Worm (Caenorhabditis elegans): ENCODE results near the gene irld-22.

irld-22 gene

DNA sequence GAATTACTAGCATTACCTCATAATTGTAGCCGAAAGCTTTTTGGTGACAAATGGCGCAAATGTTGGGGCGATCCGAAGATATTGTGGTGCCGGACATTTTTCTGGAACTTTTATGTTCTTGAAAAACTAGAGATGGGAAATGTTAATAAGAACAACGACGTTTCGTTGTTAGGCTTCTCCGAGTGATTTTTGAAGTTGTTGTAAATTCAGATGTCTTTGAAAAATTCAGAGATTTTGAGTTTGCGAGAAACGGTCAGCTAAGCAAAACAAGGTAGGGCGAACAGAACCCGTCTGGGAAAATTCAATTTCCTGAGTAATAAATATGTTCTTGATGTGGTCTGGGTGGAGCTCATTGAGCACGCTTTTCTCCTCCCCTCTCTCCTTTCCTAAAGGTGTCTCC is 13.9 kb downstream of the irld-22 start, which contains the start of gene nhr-124:
nhr-124 (minus strand) TSS at position 101 of the 400 bp plus-strand sequence.
- TF ChIP-seq nhr-77 (tag; optimal IDR thresholded peaks at IDR 0.05), result no peak
- TF ChIP-seq sox-4 (tag; optimal IDR thresholded peaks at IDR 0.05), result no peak
- TF ChIP-seq hlh-17 (GFP tag; optimal IDR thresholded peaks at IDR 0.05; ENCODE audit: borderline replicate concordance), result no peak
- no peak for TF ChIP-seq vab-15 (tag; optimal IDR thresholded peaks at IDR 0.05)
- no peak for TF ChIP-seq ceh-8 (GFP tag; optimal IDR thresholded peaks at IDR 0.05)
- no peak for TF ChIP-seq mep-1 (tag; optimal IDR thresholded peaks at IDR 0.05)
- TF ChIP-seq nhr-84 (tag; optimal IDR thresholded peaks at IDR 0.05), result no peak
- TF ChIP-seq ceh-82 (tag; optimal IDR thresholded peaks at IDR 0.05), result no peak
- TF ChIP-seq ceh-88 (GFP tag; IDR thresholded peaks at IDR 0.05), result no peak
- TF ChIP-seq dsc-1 (tag; optimal IDR thresholded peaks at IDR 0.05), result no peak
- no peak for TF ChIP-seq rnt-1 (tag; optimal IDR thresholded peaks at IDR 0.05)
- no peak for TF ChIP-seq sptf-1 (tag; optimal IDR thresholded peaks at IDR 0.05)
- TF ChIP-seq nhr-28 (tag; optimal IDR thresholded peaks at IDR 0.05), result no peak
- no peak for TF ChIP-seq unc-98 (GFP tag; IDR thresholded peaks at IDR 0.05)
- TF ChIP-seq C34B4.2 (tag; optimal IDR thresholded peaks at IDR 0.05), result no peak
- TF ChIP-seq egl-13 (tag; optimal IDR thresholded peaks at IDR 0.05), result no peak
- TF ChIP-seq ztf-4 (tag; optimal IDR thresholded peaks at IDR 0.05), result no peak
- TF ChIP-seq nhr-85 (tag), result no peak

DNA sequence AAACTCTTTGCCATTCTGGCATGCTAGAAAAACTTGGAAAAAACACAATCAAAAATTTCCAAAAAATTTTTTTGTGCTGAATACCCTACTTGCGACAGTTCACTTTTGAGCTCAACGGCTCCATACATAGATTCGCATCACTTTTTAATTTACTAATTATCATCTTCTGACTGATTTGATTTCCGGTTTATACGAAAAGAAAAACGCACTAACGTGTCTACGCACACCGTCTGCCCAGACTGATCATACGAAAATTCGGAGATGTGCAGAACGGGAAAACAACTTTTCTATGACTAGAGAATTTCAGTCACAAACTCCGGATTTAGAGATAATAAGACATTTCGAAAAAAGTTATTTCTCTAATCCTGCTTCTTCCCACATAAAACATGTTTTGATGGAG is 15.5 kb downstream of the irld-22 start:
- TF ChIP-seq lsy-2 (tag; optimal IDR thresholded peaks at IDR 0.05), result no peak
- TF ChIP-seq dsc-1 (tag; optimal IDR thresholded peaks at IDR 0.05), result peak; percentile 65
- TF ChIP-seq elt-3 (tag; optimal IDR thresholded peaks at IDR 0.05), result no peak
- TF ChIP-seq ceh-90 (tag; optimal IDR thresholded peaks at IDR 0.05), result no peak
- no peak for TF ChIP-seq C34B4.2 (tag; optimal IDR thresholded peaks at IDR 0.05)
- no peak for TF ChIP-seq hlh-17 (GFP tag; optimal IDR thresholded peaks at IDR 0.05; ENCODE audit: borderline replicate concordance)
- no peak for TF ChIP-seq efl-1 (optimal IDR thresholded peaks at IDR 0.05)
- no peak for TF ChIP-seq efl-1 (GFP tag; optimal IDR thresholded peaks at IDR 0.05 in 1 of 2)
- TF ChIP-seq nhr-19 (GFP tag; conservative IDR thresholded peaks at IDR 0.05), result no peak
- TF ChIP-seq dpl-1 (GFP tag; optimal IDR thresholded peaks at IDR 0.05), result no peak
- no peak for TF ChIP-seq nhr-90 (tag; optimal IDR thresholded peaks at IDR 0.05; ENCODE audit: poor library complexity)
- no peak for TF ChIP-seq C04F5.9 (tag; optimal IDR thresholded peaks at IDR 0.05)
- no peak for TF ChIP-seq swsn-7 (tag; optimal IDR thresholded peaks at IDR 0.05)
- TF ChIP-seq elt-2 (tag; optimal IDR thresholded peaks at IDR 0.05), result no peak
- TF ChIP-seq skn-1 (tag; optimal IDR thresholded peaks at IDR 0.05), result no peak
- TF ChIP-seq nhr-77 (tag; optimal IDR thresholded peaks at IDR 0.05), result no peak
- no peak for TF ChIP-seq pqm-1 (tag; optimal IDR thresholded peaks at IDR 0.05)
- no peak for TF ChIP-seq vab-15 (tag; optimal IDR thresholded peaks at IDR 0.05)
- no peak for TF ChIP-seq hlh-4 (tag; optimal IDR thresholded peaks at IDR 0.05)
- TF ChIP-seq unc-130 (tag; optimal IDR thresholded peaks at IDR 0.05), result no peak
- TF ChIP-seq nhr-11 (tag; optimal IDR thresholded peaks at IDR 0.05), result no peak
- no peak for TF ChIP-seq mef-2 (tag; optimal IDR thresholded peaks at IDR 0.05)
- no peak for TF ChIP-seq egl-13 (tag; optimal IDR thresholded peaks at IDR 0.05)
- TF ChIP-seq fkh-8 (tag; optimal IDR thresholded peaks at IDR 0.05), result peak; percentile 38
- TF ChIP-seq blmp-1 (tag; optimal IDR thresholded peaks at IDR 0.05), result no peak
- no peak for TF ChIP-seq ceh-88 (GFP tag; IDR thresholded peaks at IDR 0.05)
- TF ChIP-seq nhr-12 (tag; optimal IDR thresholded peaks at IDR 0.05), result no peak
- no peak for TF ChIP-seq nhr-47 (tag; optimal IDR thresholded peaks at IDR 0.05)
- TF ChIP-seq C16A3.4 (tag; optimal IDR thresholded peaks at IDR 0.05), result no peak
- TF ChIP-seq ceh-8 (GFP tag; optimal IDR thresholded peaks at IDR 0.05), result peak; percentile 70
- TF ChIP-seq isw-1 (GFP tag; IDR thresholded peaks at IDR 0.05), result no peak
- TF ChIP-seq grh-1 (GFP tag; IDR thresholded peaks at IDR 0.05), result no peak
- no peak for TF ChIP-seq unc-98 (GFP tag; IDR thresholded peaks at IDR 0.05)
- TF ChIP-seq nhr-71 (tag; optimal IDR thresholded peaks at IDR 0.05), result peak; percentile 3
- TF ChIP-seq tbx-2 (tag; optimal IDR thresholded peaks at IDR 0.05), result no peak
- TF ChIP-seq sup-37 (GFP tag; optimal IDR thresholded peaks at IDR 0.05), result no peak
